Fruit fly (Drosophila melanogaster) whole organism, embryonic: Measurements from ENCODE around the gene CG33514.

Experiments used
- CG13624 ChIP-seq: fragments of 200-800 bp; sonication (Bioruptor generic); optimal IDR thresholded peaks from 2 replicates; lab custom pipeline; 2016; ENCODE audit warnings: missing biosample characterization, missing genetic modification characterization
- CG14860 ChIP-seq: fragments of 200-800 bp; sonication (Bioruptor generic); IDR thresholded peaks from 3 replicates; pipeline ENCODE4 v1.3.6; 2022; ENCODE audit warnings: missing biosample characterization, missing genetic modification characterization; ENCODE audit not compliant: partially characterized antibody
- CG3995 ChIP-seq: fragments of 200-800 bp; sonication (Bioruptor generic); optimal IDR thresholded peaks from 3 replicates; lab custom pipeline; 2016; ENCODE audit warnings: missing biosample characterization, missing genetic modification characterization
- CG4404 ChIP-seq: fragments of 200-800 bp; sonication (Bioruptor generic); IDR thresholded peaks from 2 replicates; pipeline ENCODE4 v1.3.6; 2022; ENCODE audit warnings: missing biosample characterization, missing genetic modification characterization
- CG8765 ChIP-seq: fragments of 200-800 bp; sonication (Bioruptor generic); IDR thresholded peaks from 2 replicates; pipeline ENCODE4 v1.3.6; 2022; ENCODE audit warnings: missing biosample characterization, missing genetic modification characterization
- Doc2 ChIP-seq: fragments of 200-800 bp; sonication (Bioruptor generic); IDR thresholded peaks from 2 replicates; pipeline ENCODE4 v1.3.6; 2022; ENCODE audit warnings: missing biosample characterization, missing genetic modification characterization
- Dref ChIP-seq: fragments of 200-800 bp; sonication (Bioruptor generic); IDR thresholded peaks from 2 replicates; pipeline ENCODE4 v1.3.6; 2022; ENCODE audit warnings: missing biosample characterization, missing genetic modification characterization
- Jarid2 ChIP-seq: fragments of 200-800 bp; sonication (Bioruptor generic); optimal IDR thresholded peaks from 3 replicates; lab custom pipeline; 2017; ENCODE audit warnings: mild to moderate bottlenecking, missing biosample characterization, missing genetic modification reagents, missing genetic modification characterization
- Optix ChIP-seq: fragments of 200-800 bp; sonication (Bioruptor generic); IDR thresholded peaks from 3 replicates; pipeline ENCODE4 v1.3.6; 2022; ENCODE audit warnings: missing biosample characterization, missing genetic modification characterization
- Side ChIP-seq: fragments of 200-800 bp; sonication (Bioruptor generic); optimal IDR thresholded peaks from 2 replicates; lab custom pipeline; 2016; ENCODE audit warnings: missing biosample characterization, missing genetic modification characterization
- crp ChIP-seq, 2 experiments: fragments of 200-800 bp; sonication (Bioruptor generic); optimal IDR thresholded peaks; 2 replicates in 1 of 2; 3 replicates in 1 of 2; lab custom pipeline; 2017; ENCODE audit warnings: missing biosample characterization in 2 of 2, missing genetic modification characterization in 2 of 2, mild to moderate bottlenecking in 1 of 2, moderate library complexity in 1 of 2
- ftz-f1 ChIP-seq: fragments of 200-800 bp; sonication (Bioruptor generic); optimal IDR thresholded peaks from 2 replicates; lab custom pipeline; 2016; ENCODE audit warnings: missing biosample characterization, missing genetic modification characterization
- gt ChIP-seq: fragments of 200-800 bp; sonication (Bioruptor generic); IDR thresholded peaks from 2 replicates; pipeline ENCODE4 v1.3.6; 2022; ENCODE audit warnings: missing biosample characterization, missing genetic modification characterization
- lola ChIP-seq, 3 experiments: fragments of >200 bp in 2 of 3; fragments of 200-800 bp in 1 of 3; sonication (Bioruptor generic) in 1 of 3; optimal IDR thresholded peaks; 2 replicates each; lab custom pipeline; 2017 to 2019; ENCODE audit warnings: missing biosample characterization in 3 of 3, missing genetic modification characterization in 3 of 3, mild to moderate bottlenecking in 1 of 3, moderate library complexity in 1 of 3

- no peak for TF ChIP-seq gt (GFP tag; lab: Robert Waterston, UW)
- TF ChIP-seq Doc2, result no peak
- no peak for TF ChIP-seq Side (GFP tag; lab: Kevin White, UChicago)
- TF ChIP-seq lola (GFP tag; optimal IDR thresholded peaks at IDR 0.05; lab: Kevin White, UChicago), result no peak
- TF ChIP-seq CG13624 (GFP tag; lab: Kevin White, UChicago), result no peak
- TF ChIP-seq CG4404 (GFP tag; lab: Robert Waterston, UW), result no peak
- TF ChIP-seq crp (GFP tag; optimal IDR thresholded peaks at IDR 0.05; lab: Kevin White, UChicago), result no peak
- no peak for TF ChIP-seq CG14860 (GFP tag; lab: Robert Waterston, UW)
- TF ChIP-seq CG3995, result no peak
- TF ChIP-seq Jarid2, result no peak
- TF ChIP-seq Dref, result no peak
- TF ChIP-seq Optix (GFP tag; lab: Robert Waterston, UW), result no peak
- TF ChIP-seq CG8765, result no peak
- TF ChIP-seq ftz-f1 (GFP tag; lab: Kevin White, UChicago), result no peak
These were observed 32.6 kb downstream of the CG33514 start for dm6 chr3L:4397874-4398273.
